Worm (Caenorhabditis elegans) whole organism, mixed stage, embryonic: ENCODE data around the gene gcy-23.

Source experiments
- ceh-83 ChIP-seq: fragments of 200-800 bp; sonication (Bioruptor generic); optimal IDR thresholded peaks from 2 replicates; lab custom pipeline; 2018; ENCODE audit warnings: mild to moderate bottlenecking, missing genetic modification characterization, missing compliant biosample characterization
- elt-3 ChIP-seq: fragments of 150-350 bp; optimal IDR thresholded peaks from 2 replicates; lab custom pipeline; 2014; ENCODE audit warnings: missing biosample characterization, missing genetic modification characterization
- flh-1 ChIP-seq: fragments of 200-800 bp; sonication (Bioruptor generic); optimal IDR thresholded peaks from 2 replicates; lab custom pipeline; 2018; ENCODE audit warnings: mild to moderate bottlenecking, missing genetic modification characterization, moderate library complexity, missing compliant biosample characterization
- lsy-2 ChIP-seq: fragments of 150-350 bp; optimal IDR thresholded peaks from 2 replicates; lab custom pipeline; 2014; ENCODE audit warnings: missing biosample characterization, missing genetic modification characterization
- mep-1 ChIP-seq: fragments of 150-350 bp; optimal IDR thresholded peaks from 2 replicates; lab custom pipeline; 2017; ENCODE audit warnings: missing biosample characterization, missing genetic modification reagents, missing genetic modification characterization, inconsistent platforms
- nhr-2 ChIP-seq: fragments of 150-350 bp; optimal IDR thresholded peaks from 2 replicates; lab custom pipeline; 2014; ENCODE audit warnings: missing biosample characterization, missing genetic modification characterization
- nhr-237 ChIP-seq: fragments of 150-350 bp; optimal IDR thresholded peaks from 2 replicates; lab custom pipeline; 2014; ENCODE audit warnings: missing biosample characterization, missing genetic modification characterization
- unc-120 ChIP-seq: sonication (generic microtip); optimal IDR thresholded peaks from 2 replicates; lab custom pipeline; 2017; ENCODE audit warnings: missing genetic modification characterization, missing compliant biosample characterization; ENCODE audit not compliant: poor library complexity, severe bottlenecking
- unc-62 ChIP-seq: fragments of 150-350 bp; optimal IDR thresholded peaks from 2 replicates; lab custom pipeline; 2014; ENCODE audit warnings: missing biosample characterization, missing genetic modification reagents, missing genetic modification characterization
- ztf-11 ChIP-seq: fragments of 150-350 bp; optimal IDR thresholded peaks from 2 replicates; lab custom pipeline; 2014; ENCODE audit warnings: missing biosample characterization, missing genetic modification characterization

DNA sequence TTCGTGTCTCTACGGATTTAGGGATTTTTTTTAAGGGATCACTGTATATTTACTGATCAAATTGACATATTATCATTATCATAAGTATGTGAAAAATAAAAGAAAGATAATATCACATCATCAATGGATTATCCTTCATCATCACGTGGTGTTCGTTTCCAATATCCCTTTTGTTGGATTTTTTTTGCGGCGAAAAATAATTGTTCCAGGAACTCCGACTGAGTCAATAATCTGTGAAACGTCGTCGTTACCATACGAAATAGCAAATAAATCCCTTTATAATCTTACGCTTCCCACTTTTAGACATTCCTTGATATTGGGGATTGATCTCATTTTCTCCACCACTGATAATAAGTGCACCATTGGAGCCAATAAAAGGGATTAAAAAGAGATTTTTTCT, 39.1 kb downstream of the gcy-23 start:
- TF ChIP-seq nhr-237 (no peak), elt-3 (tag; lab: Kevin White, UChicago) (no peak), unc-120 (tag; lab: Kevin White, UChicago) (no peak), lsy-2 (no peak), nhr-2 (tag; lab: Kevin White, UChicago) (no peak), unc-62 (GFP tag; lab: Kevin White, UChicago) (no peak), flh-1 (no peak), ceh-83 (GFP tag; lab: Kevin White, UChicago) (no peak), ztf-11 (tag; lab: Kevin White, UChicago) (no peak), mep-1 (tag; lab: Kevin White, UChicago) (no peak)
